Worm (Caenorhabditis elegans) whole organism, L3 larva: ENCODE measurements around the gene gnrr-3.

ENCODE experiments used
- R02D3.7 ChIP-seq: fragments of 150-350 bp; optimal IDR thresholded peaks from 2 replicates; lab custom pipeline; 2014; ENCODE audit warnings: missing biosample characterization, missing genetic modification characterization
- aly-2 ChIP-seq: fragments of 150-350 bp; optimal IDR thresholded peaks from 2 replicates; lab custom pipeline; 2014; ENCODE audit warnings: missing biosample characterization, missing genetic modification characterization
- ama-1 ChIP-seq: fragments of 150-350 bp; optimal IDR thresholded peaks from 2 replicates; lab custom pipeline; 2018
- ceh-16 ChIP-seq: sonication (generic microtip); optimal IDR thresholded peaks from 2 replicates; lab custom pipeline; 2017; ENCODE audit warnings: missing biosample characterization, missing genetic modification characterization
- ceh-82 ChIP-seq: fragments of 150-350 bp; optimal IDR thresholded peaks from 2 replicates; lab custom pipeline; 2014; ENCODE audit warnings: missing biosample characterization, missing genetic modification characterization
- ceh-9 ChIP-seq: sonication (generic microtip); optimal IDR thresholded peaks from 2 replicates; lab custom pipeline; 2018; ENCODE audit warnings: missing biosample characterization, missing genetic modification characterization
- daf-12 ChIP-seq: fragments of 150-350 bp; optimal IDR thresholded peaks from 2 replicates; lab custom pipeline; 2014; ENCODE audit warnings: missing biosample characterization, missing genetic modification reagents, missing genetic modification characterization
- egl-5 ChIP-seq: fragments of 150-350 bp; optimal IDR thresholded peaks from 2 replicates; lab custom pipeline; 2017; ENCODE audit warnings: missing biosample characterization, missing genetic modification reagents, missing genetic modification characterization, inconsistent platforms
- elt-1 ChIP-seq: fragments of 150-350 bp; optimal IDR thresholded peaks from 2 replicates; lab custom pipeline; 2014; ENCODE audit warnings: missing biosample characterization, missing genetic modification characterization
- elt-2 ChIP-seq: sonication (generic microtip); optimal IDR thresholded peaks from 2 replicates; lab custom pipeline; 2016; ENCODE audit warnings: missing genetic modification reagents, mild to moderate bottlenecking, missing genetic modification characterization, missing compliant biosample characterization
- elt-3 ChIP-seq, 3 experiments: fragments of 150-350 bp in 1 of 3; sonication (generic microtip) in 2 of 3; optimal IDR thresholded peaks; 2 replicates in 2 of 3; 4 replicates in 1 of 3; lab custom pipeline; 2014 to 2017; ENCODE audit warnings: missing biosample characterization in 3 of 3, missing genetic modification characterization in 3 of 3
- eor-1 ChIP-seq, 2 experiments: fragments of 150-350 bp; optimal IDR thresholded peaks; 2 replicates each; lab custom pipeline; 2014 to 2018; ENCODE audit warnings: missing biosample characterization in 2 of 2, missing genetic modification characterization in 2 of 2
- fkh-10 ChIP-seq: sonication (generic microtip); optimal IDR thresholded peaks from 2 replicates; lab custom pipeline; 2017; ENCODE audit warnings: missing biosample characterization, missing genetic modification reagents, missing genetic modification characterization
- fkh-2 ChIP-seq: fragments of 150-350 bp; optimal IDR thresholded peaks from 2 replicates; lab custom pipeline; 2014; ENCODE audit warnings: missing biosample characterization, missing genetic modification reagents, missing genetic modification characterization
- fos-1 ChIP-seq: fragments of 150-350 bp; optimal IDR thresholded peaks from 2 replicates; lab custom pipeline; 2014; ENCODE audit warnings: missing biosample characterization, missing genetic modification characterization
- jun-1 ChIP-seq: fragments of 150-350 bp; optimal IDR thresholded peaks from 2 replicates; lab custom pipeline; 2014; ENCODE audit warnings: missing biosample characterization, missing genetic modification reagents, missing genetic modification characterization
- lin-15B ChIP-seq: fragments of 150-350 bp; optimal IDR thresholded peaks from 2 replicates; lab custom pipeline; 2014; ENCODE audit warnings: missing biosample characterization, missing genetic modification characterization
- mdl-1 ChIP-seq: fragments of 150-350 bp; optimal IDR thresholded peaks from 2 replicates; lab custom pipeline; 2014; ENCODE audit warnings: missing biosample characterization, missing genetic modification characterization
- mml-1 ChIP-seq: fragments of 150-350 bp; sonication (generic microtip); optimal IDR thresholded peaks from 3 replicates; lab custom pipeline; 2014; ENCODE audit warnings: missing biosample characterization, missing genetic modification characterization
- nfya-1 ChIP-seq: sonication (generic microtip); optimal IDR thresholded peaks from 2 replicates; lab custom pipeline; 2017; ENCODE audit warnings: missing genetic modification characterization, mild to moderate bottlenecking, missing compliant biosample characterization, antibody characterized with exemption, moderate library complexity; ENCODE audit not compliant: insufficient read depth
- nhr-11 ChIP-seq: fragments of 150-350 bp; optimal IDR thresholded peaks from 2 replicates; lab custom pipeline; 2014; ENCODE audit warnings: missing biosample characterization, missing genetic modification characterization
- nhr-12 ChIP-seq: fragments of 150-350 bp; optimal IDR thresholded peaks from 2 replicates; lab custom pipeline; 2014; ENCODE audit warnings: missing biosample characterization, missing genetic modification characterization
- nhr-25 ChIP-seq: sonication (generic microtip); optimal IDR thresholded peaks from 2 replicates; lab custom pipeline; 2017; ENCODE audit warnings: missing biosample characterization, missing genetic modification characterization
- nhr-28 ChIP-seq: fragments of 150-350 bp; optimal IDR thresholded peaks from 2 replicates; lab custom pipeline; 2014; ENCODE audit warnings: missing biosample characterization, missing genetic modification characterization
- nhr-43 ChIP-seq: sonication (generic microtip); optimal IDR thresholded peaks from 2 replicates; lab custom pipeline; 2016; ENCODE audit warnings: mild to moderate bottlenecking, missing genetic modification characterization, missing compliant biosample characterization; ENCODE audit not compliant: poor library complexity, severe bottlenecking
- nhr-67 ChIP-seq: fragments of 150-350 bp; optimal IDR thresholded peaks from 2 replicates; lab custom pipeline; 2014; ENCODE audit warnings: missing biosample characterization, missing genetic modification characterization
- nhr-76 ChIP-seq: fragments of 150-350 bp; sonication (generic microtip); optimal IDR thresholded peaks from 5 replicates; lab custom pipeline; 2014; ENCODE audit warnings: missing biosample characterization, missing genetic modification characterization
- nhr-77 ChIP-seq: fragments of 150-350 bp; optimal IDR thresholded peaks from 2 replicates; lab custom pipeline; 2014; ENCODE audit warnings: missing biosample characterization, missing genetic modification characterization
- pha-4 ChIP-seq: fragments of 150-350 bp; optimal IDR thresholded peaks from 2 replicates; lab custom pipeline; 2014; ENCODE audit warnings: missing biosample characterization, missing genetic modification reagents, missing genetic modification characterization
- pqm-1 ChIP-seq: fragments of 150-350 bp; optimal IDR thresholded peaks from 2 replicates; lab custom pipeline; 2017; ENCODE audit warnings: missing biosample characterization, missing genetic modification characterization, inconsistent platforms
- sea-2 ChIP-seq: fragments of 150-350 bp; sonication (generic microtip); optimal IDR thresholded peaks from 4 replicates; lab custom pipeline; 2014; ENCODE audit warnings: missing biosample characterization, missing genetic modification reagents, missing genetic modification characterization
- skn-1 ChIP-seq: fragments of 150-350 bp; optimal IDR thresholded peaks from 2 replicates; lab custom pipeline; 2014; ENCODE audit warnings: missing biosample characterization, missing genetic modification characterization
- snpc-4 ChIP-seq: fragments of 150-350 bp; optimal IDR thresholded peaks from 2 replicates; lab custom pipeline; 2014; ENCODE audit warnings: missing biosample characterization, missing genetic modification characterization
- tbx-2 ChIP-seq: sonication (generic microtip); optimal IDR thresholded peaks from 2 replicates; lab custom pipeline; 2016; ENCODE audit warnings: mild to moderate bottlenecking, missing genetic modification characterization, missing compliant biosample characterization
- unc-62 ChIP-seq: fragments of 150-350 bp; sonication (generic microtip); optimal IDR thresholded peaks from 4 replicates; lab custom pipeline; 2014; ENCODE audit warnings: missing biosample characterization, missing genetic modification reagents, missing genetic modification characterization
- zag-1 ChIP-seq: fragments of 150-350 bp; optimal IDR thresholded peaks from 2 replicates; lab custom pipeline; 2014; ENCODE audit warnings: missing biosample characterization, missing genetic modification characterization
- ztf-11 ChIP-seq: fragments of 150-350 bp; optimal IDR thresholded peaks from 2 replicates; lab custom pipeline; 2014; ENCODE audit warnings: missing biosample characterization, missing genetic modification characterization
- ztf-4 ChIP-seq: fragments of 150-350 bp; optimal IDR thresholded peaks from 2 replicates; lab custom pipeline; 2014; ENCODE audit warnings: missing biosample characterization, missing genetic modification characterization

Gene gnrr-3

DNA sequence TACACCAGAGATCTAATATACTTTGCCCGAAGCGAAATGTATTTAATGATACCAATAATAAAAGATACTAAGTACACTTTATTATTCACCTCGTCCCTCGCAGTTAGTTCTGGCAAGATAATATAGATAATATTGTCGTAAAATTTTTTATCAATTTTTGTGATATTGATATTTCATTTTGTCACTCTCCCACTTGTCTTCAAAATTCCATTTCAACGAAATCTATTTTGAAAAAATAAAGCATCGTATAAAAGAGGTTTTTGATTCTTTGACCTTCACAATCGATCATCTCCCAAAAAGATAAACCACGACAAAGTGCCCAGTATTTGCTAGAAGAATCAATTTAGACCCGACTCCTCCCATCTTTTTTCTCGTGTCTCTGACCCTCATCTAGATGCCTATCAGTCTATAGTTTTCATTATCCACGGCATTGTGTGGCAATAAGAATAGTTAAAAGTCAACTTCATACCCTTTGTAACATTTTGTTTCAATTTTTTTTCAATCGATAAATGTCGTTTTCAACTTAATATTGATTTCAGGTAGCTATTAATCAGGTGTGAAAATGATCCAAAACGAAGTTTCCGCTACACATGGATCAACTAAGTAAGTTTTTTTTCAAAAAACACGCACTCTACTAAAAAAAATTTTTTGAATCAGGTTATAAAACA lies 4.6 kb downstream of the gnrr-3 start, which contains the start of gene cbs-1:
Gene cbs-1 (plus strand): TSS at position 534 of the 668 bp plus-strand sequence.
- no peak for TF ChIP-seq fos-1 (tag; lab: Kevin White, UChicago)
- no peak for TF ChIP-seq tbx-2 (tag; lab: Kevin White, UChicago)
- peak; percentile 19 for TF ChIP-seq pha-4 (tag; lab: Kevin White, UChicago)
- TF ChIP-seq fkh-10: no peak
- TF ChIP-seq nhr-12 (tag; lab: Kevin White, UChicago): no peak
- TF ChIP-seq pqm-1: peak; percentile 53
- TF ChIP-seq R02D3.7 (tag; lab: Kevin White, UChicago): no peak
- no peak for TF ChIP-seq nhr-28
- TF ChIP-seq aly-2 (tag; lab: Kevin White, UChicago): no peak
- no peak for TF ChIP-seq eor-1 (tag; optimal IDR thresholded peaks at IDR 0.05; lab: Kevin White, UChicago)
- no peak for TF ChIP-seq jun-1 (tag; lab: Kevin White, UChicago)
- no peak for TF ChIP-seq nhr-77 (tag; lab: Kevin White, UChicago)
- TF ChIP-seq nhr-76 (tag; lab: Kevin White, UChicago): no peak
- peak; percentile 27 for TF ChIP-seq elt-1 (tag; lab: Kevin White, UChicago)
- TF ChIP-seq elt-3 (tag; optimal IDR thresholded peaks at IDR 0.05; lab: Kevin White, UChicago): no peak
- peak; percentile 88 for TF ChIP-seq elt-2 (tag; lab: Kevin White, UChicago)
- TF ChIP-seq ama-1: no peak
- no peak for TF ChIP-seq nhr-43 (tag; lab: Kevin White, UChicago)
- TF ChIP-seq nfya-1: no peak
- TF ChIP-seq unc-62 (GFP tag; lab: Kevin White, UChicago): no peak
- TF ChIP-seq nhr-25: peak; percentile 38
- no peak for TF ChIP-seq egl-5
- no peak for TF ChIP-seq lin-15B (tag; lab: Kevin White, UChicago)
- no peak for TF ChIP-seq nhr-67 (tag; lab: Kevin White, UChicago)

DNA sequence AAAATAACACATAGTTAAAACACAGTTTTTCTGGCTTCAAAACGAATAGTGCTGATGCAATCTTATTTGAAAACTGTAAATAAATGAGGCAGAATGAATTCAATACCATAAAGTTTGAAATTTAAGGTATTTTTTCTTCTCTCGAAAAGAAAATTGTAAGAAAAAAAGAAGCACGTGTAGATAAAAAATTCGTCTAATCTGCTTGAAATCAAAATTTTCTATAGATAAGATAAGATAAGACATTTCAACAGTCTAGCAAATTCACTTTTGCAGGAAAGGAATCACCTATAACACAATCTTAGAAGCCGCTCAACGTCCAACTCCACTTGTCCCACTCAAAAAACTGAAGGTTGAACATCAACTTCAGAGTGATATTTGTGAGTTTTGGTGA lies 5.1 kb downstream of the gnrr-3 start:
- TF ChIP-seq ztf-4: no peak
- peak in 1 of 3 experiments; percentile 25 for TF ChIP-seq elt-3 (tag; optimal IDR thresholded peaks at IDR 0.05; lab: Kevin White, UChicago)
- TF ChIP-seq pqm-1: peak; percentile 25
- peak; percentile 71 for TF ChIP-seq elt-2 (tag; lab: Kevin White, UChicago)
- TF ChIP-seq, all 47 proteins: peak for 3

DNA sequence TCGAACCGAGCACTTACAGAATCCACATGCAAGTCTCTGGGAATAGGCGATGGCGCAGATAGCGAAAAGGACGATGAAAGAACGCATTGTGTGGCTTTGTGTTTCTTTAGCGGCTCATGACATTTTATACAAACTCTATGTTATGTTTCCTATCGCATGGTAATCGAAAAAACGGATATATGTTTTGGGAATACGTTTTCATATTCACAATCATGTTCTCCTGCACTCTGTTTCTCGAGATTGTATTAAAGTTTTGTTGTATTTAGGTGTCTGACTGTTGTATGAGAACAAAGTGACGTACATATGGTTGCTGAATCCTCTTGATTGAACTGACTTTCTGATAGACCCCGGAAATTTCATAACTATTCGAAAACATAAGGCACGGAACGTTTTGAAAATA lies 9.1 kb downstream of the gnrr-3 start, which contains the start of gene ZC373.2:
Gene ZC373.2 (minus strand): TSS at position 101 of the 400 bp plus-strand sequence.
- TF ChIP-seq zag-1 (tag; lab: Kevin White, UChicago) (no peak), nhr-77 (tag; lab: Kevin White, UChicago) (no peak), skn-1 (tag; lab: Kevin White, UChicago) (no peak), jun-1 (tag; lab: Kevin White, UChicago) (no peak), mml-1 (tag; lab: Kevin White, UChicago) (no peak), ceh-9 (no peak), nhr-28 (no peak), ztf-11 (no peak), fkh-2 (tag; lab: Kevin White, UChicago) (no peak), ceh-82 (tag; lab: Kevin White, UChicago) (no peak), snpc-4 (tag; lab: Kevin White, UChicago) (no peak), nhr-12 (tag; lab: Kevin White, UChicago) (no peak), mdl-1 (tag; lab: Kevin White, UChicago) (no peak), nfya-1 (no peak), ceh-16 (tag; lab: Kevin White, UChicago) (no peak), sea-2 (GFP tag; lab: Kevin White, UChicago) (no peak), nhr-11 (no peak)

DNA sequence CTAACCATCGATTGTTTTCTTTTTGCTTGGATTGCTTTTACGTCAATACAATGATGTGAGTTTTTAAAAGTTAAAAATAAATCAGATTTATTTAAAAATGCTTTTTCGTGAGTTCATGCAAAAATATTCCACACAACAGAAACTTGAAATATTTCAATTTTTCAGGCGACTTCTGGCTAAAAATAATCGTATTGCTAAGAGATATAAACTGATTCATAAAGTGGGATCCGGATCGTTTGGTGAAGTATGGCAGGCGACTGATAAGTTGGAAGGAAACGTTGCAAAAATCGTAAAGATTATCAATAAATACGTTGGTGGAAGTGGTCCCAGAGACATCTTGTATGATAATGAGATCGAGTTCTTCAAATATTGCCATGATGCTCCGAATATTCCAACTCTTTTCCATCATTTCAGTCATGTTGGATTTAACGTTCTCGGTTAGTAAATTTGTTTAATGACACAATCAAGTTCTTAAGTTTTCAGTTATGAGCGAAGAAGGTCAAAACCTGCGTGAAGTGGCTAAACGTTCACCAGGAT lies 11.3 kb downstream of the gnrr-3 start, which contains the start of gene ZC373.3:
Gene ZC373.3 (plus strand): TSS at position 51 of the 537 bp plus-strand sequence.
- TF ChIP-seq nhr-43 (tag; lab: Kevin White, UChicago) (no peak), nhr-76 (tag; lab: Kevin White, UChicago) (no peak), nhr-77 (tag; lab: Kevin White, UChicago) (no peak), elt-1 (tag; lab: Kevin White, UChicago) (no peak), daf-12 (no peak)
